Worm (Caenorhabditis elegans) whole organism, L4/young adult: ENCODE results near the gene srw-143.

Source experiments
- dao-5 ChIP-seq: sonication (generic microtip); optimal IDR thresholded peaks from 2 replicates; lab custom pipeline; 2016; ENCODE audit warnings: missing genotype, missing genetic modification characterization, moderate library complexity, missing compliant biosample characterization
- him-1 ChIP-seq: sonication (generic microtip); optimal IDR thresholded peaks from 2 replicates; lab custom pipeline; 2016; ENCODE audit warnings: missing genotype, missing genetic modification reagents, missing genetic modification characterization, missing compliant biosample characterization

ce11 chrV:2962960-2963359, 21.7 kb upstream of the srw-143 start, which contains the start of gene srw-138:
- TF ChIP-seq dao-5 (tag; lab: Kevin White, UChicago) (no peak), him-1 (tag; lab: Kevin White, UChicago) (no peak)
